Fruit fly (Drosophila melanogaster) whole organism, prepupa: ENCODE results near the gene srl.

Experiments used
- Blimp-1 ChIP-seq: fragments of 200-800 bp; sonication (Bioruptor generic); optimal IDR thresholded peaks from 3 replicates; lab custom pipeline; 2017; ENCODE audit warnings: missing biosample characterization, missing genetic modification characterization, mild to moderate bottlenecking, moderate library complexity, missing genetic modification reagents
- CG10631 ChIP-seq: fragments of 200-800 bp; sonication (Bioruptor generic); optimal IDR thresholded peaks from 2 replicates; lab custom pipeline; 2016; ENCODE audit warnings: missing biosample characterization, missing genetic modification characterization
- CG10669 ChIP-seq: fragments of 200-800 bp; sonication (Bioruptor generic); optimal IDR thresholded peaks from 3 replicates; lab custom pipeline; 2018; ENCODE audit warnings: missing biosample characterization, mild to moderate bottlenecking, missing genetic modification characterization, moderate library complexity
- CG11762 ChIP-seq: fragments of 200-800 bp; sonication (Bioruptor generic); optimal IDR thresholded peaks from 3 replicates; lab custom pipeline; 2016; ENCODE audit warnings: missing biosample characterization, missing genetic modification characterization; ENCODE audit not compliant: insufficient read depth
- CG11902 ChIP-seq: fragments of 200-800 bp; sonication (Bioruptor generic); optimal IDR thresholded peaks from 3 replicates; lab custom pipeline; 2016; ENCODE audit warnings: missing biosample characterization, missing genetic modification characterization
- CG1621 ChIP-seq: fragments of 200-800 bp; sonication (Bioruptor generic); optimal IDR thresholded peaks from 3 replicates; lab custom pipeline; 2018; ENCODE audit warnings: missing biosample characterization, mild to moderate bottlenecking, missing genetic modification characterization
- CG16779 ChIP-seq: fragments of 200-800 bp; sonication (Bioruptor generic); optimal IDR thresholded peaks from 3 replicates; lab custom pipeline; 2017; ENCODE audit warnings: missing biosample characterization, mild to moderate bottlenecking, missing genetic modification characterization
- CG3032 ChIP-seq: fragments of 200-800 bp; optimal IDR thresholded peaks from 2 replicates; lab custom pipeline; 2019; ENCODE audit warnings: missing biosample characterization, mild to moderate bottlenecking, missing genetic modification characterization, moderate library complexity
- CG31627 ChIP-seq: fragments of 200-800 bp; sonication (Bioruptor generic); optimal IDR thresholded peaks from 3 replicates; lab custom pipeline; 2016; ENCODE audit warnings: missing biosample characterization, missing genetic modification characterization
- CG32006 ChIP-seq: fragments of 200-800 bp; sonication (Bioruptor generic); optimal IDR thresholded peaks from 3 replicates; lab custom pipeline; 2017; ENCODE audit warnings: missing biosample characterization, mild to moderate bottlenecking, missing genetic modification characterization
- CG3919 ChIP-seq: fragments of 200-800 bp; sonication (Bioruptor generic); optimal IDR thresholded peaks from 3 replicates; lab custom pipeline; 2016; ENCODE audit warnings: missing biosample characterization, missing genetic modification characterization
- CG6163 ChIP-seq: fragments of 200-800 bp; sonication (Bioruptor generic); IDR thresholded peaks from 3 replicates; pipeline ENCODE4 v1.3.6; 2022; ENCODE audit warnings: missing biosample characterization, missing genetic modification characterization
- CG6276 ChIP-seq: fragments of 200-800 bp; sonication (Bioruptor generic); optimal IDR thresholded peaks from 2 replicates; lab custom pipeline; 2017; ENCODE audit warnings: missing biosample characterization, mild to moderate bottlenecking, missing genetic modification characterization
- CG7368 ChIP-seq: fragments of 200-800 bp; sonication (Bioruptor generic); optimal IDR thresholded peaks from 3 replicates; lab custom pipeline; 2016; ENCODE audit warnings: missing biosample characterization, missing genetic modification characterization
- CG8119 ChIP-seq: fragments of 200-800 bp; sonication (Bioruptor generic); IDR thresholded peaks from 3 replicates; pipeline ENCODE4 v1.3.6; 2022; ENCODE audit warnings: missing biosample characterization, missing genetic modification characterization
- CG8632 ChIP-seq: fragments of 200-800 bp; sonication (Bioruptor generic); optimal IDR thresholded peaks from 3 replicates; lab custom pipeline; 2016; ENCODE audit warnings: missing biosample characterization, missing genetic modification characterization
- CG9139 ChIP-seq: fragments of 200-800 bp; sonication (Bioruptor generic); optimal IDR thresholded peaks from 3 replicates; lab custom pipeline; 2017; ENCODE audit warnings: missing biosample characterization, mild to moderate bottlenecking, missing genetic modification characterization
- Eip75B ChIP-seq: fragments of 200-800 bp; sonication (Bioruptor generic); optimal IDR thresholded peaks from 3 replicates; lab custom pipeline; 2016; ENCODE audit warnings: missing biosample characterization, missing genetic modification characterization
- Eip78C ChIP-seq: fragments of 200-800 bp; sonication (Bioruptor generic); peaks from one replicate; lab custom pipeline; 2016; ENCODE audit warnings: missing biosample characterization, missing genetic modification characterization
- Ets21C ChIP-seq: fragments of 200-800 bp; sonication (Bioruptor generic); optimal IDR thresholded peaks from 3 replicates; lab custom pipeline; 2016; ENCODE audit warnings: missing biosample characterization, missing genetic modification characterization
- Ets96B ChIP-seq: fragments of 200-800 bp; optimal IDR thresholded peaks from 2 replicates; lab custom pipeline; 2019; ENCODE audit warnings: missing biosample characterization, mild to moderate bottlenecking, missing genetic modification characterization, moderate library complexity
- Gug ChIP-seq: fragments of 200-800 bp; sonication (Bioruptor generic); IDR thresholded peaks from 2 replicates; pipeline ENCODE4 v1.3.6; 2022; ENCODE audit warnings: missing biosample characterization, missing genetic modification characterization
- Hr38 ChIP-seq: sonication (Bioruptor generic); optimal IDR thresholded peaks from 2 replicates; lab custom pipeline; 2016; ENCODE audit warnings: missing biosample characterization, missing genetic modification characterization
- Hr39 ChIP-seq: fragments of 200-800 bp; sonication (Bioruptor generic); optimal IDR thresholded peaks from 2 replicates; lab custom pipeline; 2016; ENCODE audit warnings: missing biosample characterization, missing genetic modification characterization
- Hr4 ChIP-seq: fragments of 200-800 bp; sonication (Bioruptor generic); optimal IDR thresholded peaks from 3 replicates; lab custom pipeline; 2016; ENCODE audit warnings: missing biosample characterization, missing genetic modification characterization
- Lpt ChIP-seq: fragments of 200-800 bp; sonication (Bioruptor generic); optimal IDR thresholded peaks from 3 replicates; lab custom pipeline; 2016; ENCODE audit warnings: missing biosample characterization, missing genetic modification characterization
- Met ChIP-seq: fragments of 200-800 bp; sonication (Bioruptor generic); optimal IDR thresholded peaks from 3 replicates; lab custom pipeline; 2016; ENCODE audit warnings: missing biosample characterization, missing genetic modification characterization
- OdsH ChIP-seq: fragments of 200-800 bp; sonication (Bioruptor generic); optimal IDR thresholded peaks from 3 replicates; lab custom pipeline; 2016; ENCODE audit warnings: missing biosample characterization, missing genetic modification characterization
- Smox ChIP-seq: fragments of 200-800 bp; sonication (Bioruptor generic); optimal IDR thresholded peaks from 3 replicates; lab custom pipeline; 2016; ENCODE audit warnings: missing biosample characterization, missing genetic modification characterization
- Sox14 ChIP-seq: fragments of 200-800 bp; sonication (Bioruptor generic); optimal IDR thresholded peaks from 3 replicates; lab custom pipeline; 2016; ENCODE audit warnings: missing biosample characterization, missing genetic modification characterization
- Sox15 ChIP-seq: fragments of 200-800 bp; sonication (Bioruptor generic); optimal IDR thresholded peaks from 3 replicates; lab custom pipeline; 2016; ENCODE audit warnings: missing biosample characterization, missing genetic modification characterization
- achi ChIP-seq: fragments of 200-800 bp; sonication (Bioruptor generic); optimal IDR thresholded peaks from 3 replicates; lab custom pipeline; 2016; ENCODE audit warnings: missing biosample characterization, missing genetic modification characterization
- cyc ChIP-seq: fragments of 200-800 bp; sonication (Bioruptor generic); optimal IDR thresholded peaks from 3 replicates; lab custom pipeline; 2016; ENCODE audit warnings: missing biosample characterization, missing genetic modification characterization
- dac ChIP-seq: fragments of 200-800 bp; sonication (Bioruptor generic); optimal IDR thresholded peaks from 2 replicates; lab custom pipeline; 2017; ENCODE audit warnings: missing biosample characterization, mild to moderate bottlenecking, missing genetic modification characterization
- dsx ChIP-seq: fragments of 200-800 bp; optimal IDR thresholded peaks from 3 replicates; lab custom pipeline; 2019; ENCODE audit warnings: missing biosample characterization, mild to moderate bottlenecking, missing genetic modification characterization, moderate library complexity; ENCODE audit not compliant: poor library complexity, severe bottlenecking
- eg ChIP-seq: fragments of 200-800 bp; sonication (Bioruptor generic); IDR thresholded peaks from 3 replicates; pipeline ENCODE4 v1.3.6; 2022; ENCODE audit warnings: missing biosample characterization, missing genetic modification characterization
- fd59A ChIP-seq: fragments of 200-800 bp; sonication (Bioruptor generic); optimal IDR thresholded peaks from 2 replicates; lab custom pipeline; 2017; ENCODE audit warnings: missing biosample characterization, mild to moderate bottlenecking, missing genetic modification characterization, missing genetic modification reagents
- fd85E ChIP-seq: fragments of 200-800 bp; sonication (Bioruptor generic); optimal IDR thresholded peaks from 3 replicates; lab custom pipeline; 2016; ENCODE audit warnings: missing biosample characterization, missing genetic modification characterization
- fkh ChIP-seq: fragments of 200-800 bp; sonication (Bioruptor generic); optimal IDR thresholded peaks from 3 replicates; lab custom pipeline; 2017; ENCODE audit warnings: missing biosample characterization, mild to moderate bottlenecking, missing genetic modification characterization, moderate library complexity
- lz ChIP-seq: fragments of 200-800 bp; sonication (Bioruptor generic); optimal IDR thresholded peaks from 3 replicates; lab custom pipeline; 2016; ENCODE audit warnings: missing biosample characterization, missing genetic modification characterization
- net ChIP-seq: fragments of 200-800 bp; sonication (Bioruptor generic); optimal IDR thresholded peaks from 3 replicates; lab custom pipeline; 2016; ENCODE audit warnings: missing biosample characterization, missing genetic modification characterization
- pdm3 ChIP-seq: fragments of 200-800 bp; sonication (Bioruptor generic); optimal IDR thresholded peaks from 3 replicates; lab custom pipeline; 2016; ENCODE audit warnings: missing biosample characterization, missing genetic modification characterization
- salr ChIP-seq, 2 experiments: fragments of 200-800 bp; sonication (Bioruptor generic); optimal IDR thresholded peaks; 3 replicates each; lab custom pipeline; 2016 to 2018; ENCODE audit warnings: missing biosample characterization in 2 of 2, missing genetic modification characterization in 2 of 2, mild to moderate bottlenecking in 1 of 2
- topi ChIP-seq: fragments of 200-800 bp; sonication (Bioruptor generic); optimal IDR thresholded peaks from 3 replicates; lab custom pipeline; 2016; ENCODE audit warnings: missing biosample characterization, missing genetic modification characterization
- vri ChIP-seq: fragments of 200-800 bp; sonication (Bioruptor generic); optimal IDR thresholded peaks from 3 replicates; lab custom pipeline; 2016; ENCODE audit warnings: missing biosample characterization, mild to moderate bottlenecking, missing genetic modification characterization

srl gene

DNA sequence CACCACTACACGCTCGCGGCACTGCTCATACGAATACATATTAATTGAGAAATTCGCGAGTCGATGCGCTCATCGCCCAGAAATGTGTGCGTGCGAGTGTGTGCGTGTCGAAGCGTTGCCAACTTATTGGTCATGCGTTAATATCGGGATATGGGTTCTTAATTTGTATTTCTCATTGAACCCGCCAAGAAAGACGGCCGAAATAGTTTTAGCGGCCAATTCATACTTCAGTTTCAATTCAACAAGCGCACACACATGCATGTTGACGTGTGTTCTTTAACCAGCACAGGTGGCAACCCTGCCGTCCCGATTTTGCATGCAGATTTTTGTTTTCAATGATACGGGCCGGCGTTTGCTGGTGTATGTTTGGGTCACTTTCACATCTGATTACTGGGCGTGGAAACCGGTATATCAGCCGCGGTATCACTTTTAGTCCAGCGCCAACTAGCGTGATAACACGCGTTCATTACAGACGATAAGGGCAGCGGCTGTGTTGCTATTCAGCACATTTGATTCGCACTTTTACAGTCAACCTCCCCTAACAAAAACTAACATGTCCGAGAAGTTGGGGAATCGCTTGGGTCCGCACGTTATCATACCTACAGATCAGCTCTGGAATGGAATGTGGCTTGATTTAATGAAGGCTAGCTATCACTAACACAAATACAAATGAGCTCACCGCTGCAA lies 25.3 kb downstream of the srl start (continued):
- TF ChIP-seq Sox15 (GFP tag; lab: Kevin White, UChicago), result no peak
- peak; percentile 25 for TF ChIP-seq CG11762 (GFP tag; lab: Kevin White, UChicago)
- TF ChIP-seq CG11902 (GFP tag; lab: Kevin White, UChicago), result peak; percentile 9
- TF ChIP-seq Ets96B, result peak; percentile 0
- no peak for TF ChIP-seq dac (GFP tag; lab: Kevin White, UChicago)
- peak; percentile 29 for TF ChIP-seq Sox14 (GFP tag; lab: Kevin White, UChicago)
- TF ChIP-seq vri (GFP tag; lab: Kevin White, UChicago), result peak; percentile 95
- TF ChIP-seq CG16779 (tag; lab: Kevin White, UChicago), result no peak
- no peak for TF ChIP-seq CG8632 (GFP tag; lab: Kevin White, UChicago)
- peak; percentile 45 for TF ChIP-seq Hr4
- peak; percentile 26 for TF ChIP-seq CG6276 (GFP tag; lab: Kevin White, UChicago)
- peak; percentile 28 for TF ChIP-seq lz
- peak; percentile 55 for TF ChIP-seq CG7368 (GFP tag; lab: Kevin White, UChicago)
- no peak for TF ChIP-seq CG1621 (tag; lab: Kevin White, UChicago)
- TF ChIP-seq CG31627 (GFP tag; lab: Kevin White, UChicago), result peak; percentile 47
- peak; percentile 35 for TF ChIP-seq eg (GFP tag; lab: Robert Waterston, UW)
- no peak for TF ChIP-seq Gug
- TF ChIP-seq CG9139 (GFP tag; lab: Kevin White, UChicago), result no peak

DNA sequence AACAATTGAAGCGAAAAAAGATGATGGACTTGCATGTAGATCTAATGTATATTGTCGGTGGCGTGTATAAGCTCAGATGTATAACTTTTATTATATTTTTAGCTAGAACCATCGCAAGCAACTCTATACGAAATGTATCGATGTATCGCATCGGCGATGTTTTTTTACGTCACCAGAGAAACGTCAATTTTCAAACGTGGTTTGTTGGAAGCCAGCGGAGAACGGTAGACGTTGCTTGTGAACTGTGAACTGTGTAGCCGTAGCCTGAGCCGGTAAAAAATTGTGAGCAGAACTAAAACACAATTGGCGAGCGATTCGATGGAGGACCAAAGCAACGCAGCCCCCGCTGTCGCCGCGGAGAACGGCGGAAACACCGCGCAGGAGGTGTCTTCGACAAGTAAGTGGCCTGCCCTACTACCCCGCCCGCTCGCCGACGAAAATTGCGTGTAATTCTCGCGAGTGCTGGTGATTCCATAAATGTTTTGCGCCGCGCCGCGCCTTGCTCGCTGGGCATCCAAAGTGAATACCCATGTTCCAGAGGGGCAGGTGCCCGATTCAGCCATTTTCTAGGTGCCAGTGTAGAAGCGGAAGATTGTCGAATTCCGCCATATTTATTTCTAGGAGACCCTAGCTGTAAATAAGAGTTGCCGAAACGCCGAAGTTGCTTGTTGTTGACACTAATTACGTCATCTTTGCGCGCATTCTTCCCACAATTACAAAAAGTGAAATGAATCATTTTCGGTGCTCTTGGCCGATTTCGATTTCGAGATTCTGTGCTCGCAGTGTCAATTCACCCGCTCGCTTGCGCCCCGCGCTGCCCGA lies 26.0 kb downstream of the srl start, which contains the start of gene lost:
Gene lost (plus strand): TSS at position 193 of the 822 bp plus-strand sequence.
- 0 out of 3 replicates have a peak, but pooled peaks have one; percentile 27 for TF ChIP-seq CG8119 (GFP tag; lab: Robert Waterston, UW)
- no peak for TF ChIP-seq Gug
- no peak for TF ChIP-seq Hr38 (GFP tag; lab: Kevin White, UChicago)
- peak; percentile 65 for TF ChIP-seq Eip78C (GFP tag; lab: Kevin White, UChicago)
- no peak for TF ChIP-seq salr (GFP tag; optimal IDR thresholded peaks at IDR 0.05; lab: Kevin White, UChicago)
- TF ChIP-seq CG6163, result peak; percentile 59; the same call in 2 of the 3 replicates
- TF ChIP-seq Sox15 (GFP tag; lab: Kevin White, UChicago), result no peak
- TF ChIP-seq net (GFP tag; lab: Kevin White, UChicago), result no peak
- TF ChIP-seq CG10669 (GFP tag; lab: Kevin White, UChicago), result no peak
- TF ChIP-seq CG32006 (GFP tag; lab: Kevin White, UChicago), result no peak
- TF ChIP-seq Ets21C (GFP tag; lab: Kevin White, UChicago), result no peak
- peak; percentile 49 for TF ChIP-seq dsx (GFP tag; lab: Kevin White, UChicago)
- TF ChIP-seq Ets96B, result no peak
- TF ChIP-seq CG6276 (GFP tag; lab: Kevin White, UChicago), result no peak
- no peak for TF ChIP-seq fd85E (GFP tag; lab: Kevin White, UChicago)
- peak; percentile 27 for TF ChIP-seq CG1621 (tag; lab: Kevin White, UChicago)
- TF ChIP-seq vri (GFP tag; lab: Kevin White, UChicago), result peak; percentile 8
- peak; percentile 7 for TF ChIP-seq CG9139 (GFP tag; lab: Kevin White, UChicago)
- TF ChIP-seq CG3032 (tag; lab: Kevin White, UChicago), result no peak
- peak; percentile 21 for TF ChIP-seq CG10631 (GFP tag; lab: Kevin White, UChicago)
- TF ChIP-seq Eip75B, result no peak
- TF ChIP-seq Blimp-1 (GFP tag; lab: Kevin White, UChicago), result no peak
- no peak for TF ChIP-seq Hr4
- TF ChIP-seq CG8632 (GFP tag; lab: Kevin White, UChicago), result no peak
- peak; percentile 22 for TF ChIP-seq topi (GFP tag; lab: Kevin White, UChicago)
- no peak for TF ChIP-seq fd59A (GFP tag; lab: Kevin White, UChicago)
- peak; percentile 35 for TF ChIP-seq lz
- peak; percentile 26 for TF ChIP-seq Met (GFP tag; lab: Kevin White, UChicago)
- TF ChIP-seq cyc (GFP tag; lab: Kevin White, UChicago), result no peak
- TF ChIP-seq CG11902 (GFP tag; lab: Kevin White, UChicago), result no peak
- TF ChIP-seq Sox14 (GFP tag; lab: Kevin White, UChicago), result no peak
- no peak for TF ChIP-seq Lpt (GFP tag; lab: Kevin White, UChicago)
- no peak for TF ChIP-seq Hr39
- no peak for TF ChIP-seq pdm3
- peak; percentile 64 for TF ChIP-seq fkh (GFP tag; lab: Kevin White, UChicago)
- no peak for TF ChIP-seq Smox (GFP tag; lab: Kevin White, UChicago)
- TF ChIP-seq CG3919, result no peak
- peak; percentile 99 for TF ChIP-seq achi (GFP tag; lab: Kevin White, UChicago)
- TF ChIP-seq OdsH, result no peak
